Fruit fly (Drosophila melanogaster) whole organism, embryonic: ENCODE data around the gene CG6465.

ENCODE experiments used
- Blimp-1 ChIP-seq: fragments of 200-800 bp; sonication (Bioruptor generic); optimal IDR thresholded peaks from 3 replicates; lab custom pipeline; 2018; ENCODE audit warnings: missing biosample characterization, missing genetic modification characterization, mild to moderate bottlenecking, moderate library complexity, missing genetic modification reagents
- BtbVII ChIP-seq: fragments of 200-800 bp; sonication (Bioruptor generic); optimal IDR thresholded peaks from 3 replicates; lab custom pipeline; 2017; ENCODE audit warnings: missing biosample characterization, mild to moderate bottlenecking, missing genetic modification characterization
- CG12104 ChIP-seq: fragments of 200-800 bp; sonication (Bioruptor generic); optimal IDR thresholded peaks from 3 replicates; lab custom pipeline; 2016; ENCODE audit warnings: missing biosample characterization, missing genetic modification characterization
- CG12299 ChIP-seq: fragments of 200-800 bp; sonication (Bioruptor generic); optimal IDR thresholded peaks from 2 replicates; lab custom pipeline; 2018; ENCODE audit warnings: missing biosample characterization, mild to moderate bottlenecking, missing genetic modification characterization
- CG14441 ChIP-seq: fragments of 200-800 bp; sonication (Bioruptor generic); IDR thresholded peaks from 2 replicates; pipeline ENCODE4 v1.3.6; 2022; ENCODE audit warnings: missing biosample characterization, missing genetic modification characterization
- CG15011 ChIP-seq: fragments of 200-800 bp; sonication (Bioruptor generic); optimal IDR thresholded peaks from 3 replicates; lab custom pipeline; 2018; ENCODE audit warnings: missing biosample characterization, mild to moderate bottlenecking, missing genetic modification characterization
- CG15696 ChIP-seq: fragments of 200-800 bp; sonication (Bioruptor generic); optimal IDR thresholded peaks from 2 replicates; lab custom pipeline; 2019; ENCODE audit warnings: missing biosample characterization, mild to moderate bottlenecking, missing genetic modification characterization, moderate library complexity
- CG2199 ChIP-seq: fragments of 200-800 bp; sonication (Bioruptor generic); IDR thresholded peaks from 3 replicates; pipeline ENCODE4 v1.3.6; 2022; ENCODE audit warnings: missing biosample characterization, missing genetic modification characterization
- CG2678 ChIP-seq: fragments of 200-800 bp; sonication (Bioruptor generic); optimal IDR thresholded peaks from 3 replicates; lab custom pipeline; 2019; ENCODE audit warnings: missing biosample characterization, mild to moderate bottlenecking, missing genetic modification characterization, moderate library complexity
- CG2712 ChIP-seq: fragments of 200-800 bp; optimal IDR thresholded peaks from 3 replicates; lab custom pipeline; 2019; ENCODE audit warnings: missing biosample characterization, mild to moderate bottlenecking, missing genetic modification characterization, moderate library complexity
- CG30431 ChIP-seq: fragments of 200-800 bp; sonication (Bioruptor generic); optimal IDR thresholded peaks from 2 replicates; lab custom pipeline; 2017; ENCODE audit warnings: missing biosample characterization, missing genetic modification characterization
- CG32772 ChIP-seq: fragments of 200-800 bp; sonication (Bioruptor generic); IDR thresholded peaks from 2 replicates; pipeline ENCODE4 v1.3.6; 2022; ENCODE audit warnings: missing biosample characterization, missing genetic modification characterization
- CG3995 ChIP-seq: fragments of 200-800 bp; sonication (Bioruptor generic); optimal IDR thresholded peaks from 3 replicates; lab custom pipeline; 2016; ENCODE audit warnings: missing biosample characterization, missing genetic modification characterization
- CG4404 ChIP-seq: fragments of 200-800 bp; sonication (Bioruptor generic); IDR thresholded peaks from 2 replicates; pipeline ENCODE4 v1.3.6; 2022; ENCODE audit warnings: missing biosample characterization, missing genetic modification characterization
- CG4617 ChIP-seq: fragments of 200-800 bp; sonication (Bioruptor generic); optimal IDR thresholded peaks from 3 replicates; lab custom pipeline; 2016; ENCODE audit warnings: missing biosample characterization, missing genetic modification characterization, borderline replicate concordance
- CG7372 ChIP-seq: fragments of 200-800 bp; sonication (Bioruptor generic); IDR thresholded peaks from 2 replicates; pipeline ENCODE4 v1.3.6; 2022; ENCODE audit warnings: missing biosample characterization, missing genetic modification characterization
- CG8290 ChIP-seq, 3 experiments: fragments of 200-800 bp; sonication (Bioruptor generic); optimal IDR thresholded peaks; 2 replicates each; lab custom pipeline; 2016 to 2019; ENCODE audit warnings: missing biosample characterization in 3 of 3, missing genetic modification characterization in 3 of 3, mild to moderate bottlenecking in 2 of 3, moderate library complexity in 1 of 3
- CG8359 ChIP-seq: fragments of 200-800 bp; sonication (Bioruptor generic); optimal IDR thresholded peaks from 2 replicates; lab custom pipeline; 2017; ENCODE audit warnings: missing biosample characterization, mild to moderate bottlenecking, missing genetic modification characterization, borderline replicate concordance
- CG9932 ChIP-seq: fragments of 200-800 bp; sonication (Bioruptor generic); IDR thresholded peaks from 2 replicates; pipeline ENCODE4 v1.3.6; 2022; ENCODE audit warnings: missing biosample characterization, missing genetic modification characterization
- CoRest ChIP-seq: fragments of 200-800 bp; sonication (Bioruptor generic); optimal IDR thresholded peaks from 3 replicates; lab custom pipeline; 2018; ENCODE audit warnings: missing biosample characterization, mild to moderate bottlenecking, missing genetic modification characterization, moderate library complexity
- CrebB ChIP-seq: fragments of 200-800 bp; sonication (Bioruptor generic); optimal IDR thresholded peaks from 3 replicates; lab custom pipeline; 2018; ENCODE audit warnings: missing biosample characterization, mild to moderate bottlenecking, missing genetic modification characterization
- Deaf1 ChIP-seq: fragments of 200-800 bp; optimal IDR thresholded peaks from 3 replicates; lab custom pipeline; 2019; ENCODE audit warnings: missing biosample characterization, mild to moderate bottlenecking, missing genetic modification characterization, moderate library complexity
- Gsc ChIP-seq: fragments of 200-800 bp; sonication (Bioruptor generic); IDR thresholded peaks from 2 replicates; pipeline ENCODE4 v1.3.6; 2022; ENCODE audit warnings: missing biosample characterization, missing genetic modification characterization
- HLHmδ ChIP-seq: fragments of 200-800 bp; sonication (Bioruptor generic); optimal IDR thresholded peaks from 2 replicates; lab custom pipeline; 2018; ENCODE audit warnings: missing biosample characterization, mild to moderate bottlenecking, missing genetic modification characterization, moderate library complexity
- MTF-1 ChIP-seq: fragments of 200-800 bp; sonication (Bioruptor generic); optimal IDR thresholded peaks from 2 replicates; lab custom pipeline; 2018; ENCODE audit warnings: missing biosample characterization, mild to moderate bottlenecking, missing genetic modification characterization, borderline replicate concordance
- Med ChIP-seq: fragments of 200-800 bp; sonication (Bioruptor generic); peaks from one replicate; lab custom pipeline; 2016; ENCODE audit warnings: missing biosample characterization, missing genetic modification characterization, mild to moderate bottlenecking, inconsistent platforms, moderate library complexity
- Sox100B ChIP-seq: fragments of 200-800 bp; sonication (Bioruptor generic); optimal IDR thresholded peaks from 3 replicates; lab custom pipeline; 2018; ENCODE audit warnings: missing biosample characterization, mild to moderate bottlenecking, missing genetic modification characterization
- Spps ChIP-seq: fragments of 200-800 bp; sonication (Bioruptor generic); optimal IDR thresholded peaks from 2 replicates; lab custom pipeline; 2018; ENCODE audit warnings: missing biosample characterization, mild to moderate bottlenecking, missing genetic modification characterization
- TFAM ChIP-seq: fragments of 200-800 bp; sonication (Bioruptor generic); optimal IDR thresholded peaks from 2 replicates; lab custom pipeline; 2017; ENCODE audit warnings: missing biosample characterization, missing genetic modification characterization, inconsistent platforms
- abd-A ChIP-seq: fragments of 200-800 bp; sonication (Bioruptor generic); optimal IDR thresholded peaks from 3 replicates; lab custom pipeline; 2019; ENCODE audit warnings: missing biosample characterization, mild to moderate bottlenecking, missing genetic modification characterization, moderate library complexity
- ap ChIP-seq: fragments of 200-800 bp; sonication (Bioruptor generic); IDR thresholded peaks from 2 replicates; pipeline ENCODE4 v1.3.6; 2022; ENCODE audit warnings: missing biosample characterization, missing genetic modification characterization
- bowl ChIP-seq: fragments of 200-800 bp; sonication (Bioruptor generic); IDR thresholded peaks from 2 replicates; pipeline ENCODE4 v1.3.6; 2022; ENCODE audit warnings: missing biosample characterization, missing genetic modification characterization
- br ChIP-seq: fragments of >200 bp; optimal IDR thresholded peaks from 2 replicates; lab custom pipeline; 2017
- chinmo ChIP-seq: fragments of 200-800 bp; sonication (Bioruptor generic); IDR thresholded peaks from 4 replicates; pipeline ENCODE4 v1.3.6; 2022; ENCODE audit warnings: missing biosample characterization, missing genetic modification characterization; ENCODE audit not compliant: partially characterized antibody
- dysf ChIP-seq: fragments of 200-800 bp; sonication (Bioruptor generic); IDR thresholded peaks from 3 replicates; pipeline ENCODE4 v1.3.6; 2022; ENCODE audit warnings: missing biosample characterization, missing genetic modification characterization
- ewg ChIP-seq: fragments of 200-800 bp; sonication (Bioruptor generic); optimal IDR thresholded peaks from 3 replicates; lab custom pipeline; 2017; ENCODE audit warnings: mild to moderate bottlenecking, missing biosample characterization, missing genetic modification reagents, missing genetic modification characterization
- gfzf ChIP-seq: fragments of 200-800 bp; sonication (Bioruptor generic); optimal IDR thresholded peaks from 2 replicates; lab custom pipeline; 2016; ENCODE audit warnings: missing biosample characterization, mild to moderate bottlenecking, missing genetic modification characterization, moderate library complexity
- gsb-n ChIP-seq: fragments of 200-800 bp; sonication (Bioruptor generic); optimal IDR thresholded peaks from 3 replicates; lab custom pipeline; 2018; ENCODE audit warnings: missing biosample characterization, mild to moderate bottlenecking, missing genetic modification characterization
- insv ChIP-seq, 2 experiments: fragments of 200-800 bp; sonication (Bioruptor generic); optimal IDR thresholded peaks; 3 replicates each; lab custom pipeline; 2016 to 2018; ENCODE audit warnings: missing biosample characterization in 2 of 2, missing genetic modification characterization in 2 of 2
- lov ChIP-seq, 2 experiments: fragments of 200-800 bp in 1 of 2; fragments of >200 bp in 1 of 2; sonication (Bioruptor generic) in 1 of 2; IDR thresholded peaks in 1 of 2; optimal IDR thresholded peaks in 1 of 2; 2 replicates in 1 of 2; 3 replicates in 1 of 2; pipeline versions ENCODE4 v1.3.6 to Lab custom; 2017 to 2022; ENCODE audit warnings: missing biosample characterization in 1 of 2, missing genetic modification characterization in 1 of 2
- mld ChIP-seq: fragments of 200-800 bp; sonication (Bioruptor generic); IDR thresholded peaks from 3 replicates; pipeline ENCODE4 v1.3.6; 2022; ENCODE audit warnings: missing biosample characterization, missing genetic modification characterization; ENCODE audit not compliant: partially characterized antibody
- onecut ChIP-seq: fragments of 200-800 bp; sonication (Bioruptor generic); IDR thresholded peaks from 2 replicates; pipeline ENCODE4 v1.3.6; 2022; ENCODE audit warnings: missing biosample characterization, missing genetic modification characterization
- pzg ChIP-seq: fragments of 200-800 bp; sonication (Bioruptor generic); optimal IDR thresholded peaks from 3 replicates; lab custom pipeline; 2018; ENCODE audit warnings: missing biosample characterization, mild to moderate bottlenecking, missing genetic modification characterization, moderate library complexity
- ranshi ChIP-seq: fragments of 200-800 bp; sonication (Bioruptor generic); IDR thresholded peaks from 2 replicates; pipeline ENCODE4 v1.3.6; 2022; ENCODE audit warnings: missing biosample characterization, missing genetic modification characterization
- scrt ChIP-seq: fragments of 200-800 bp; sonication (Bioruptor generic); optimal IDR thresholded peaks from 2 replicates; lab custom pipeline; 2018; ENCODE audit warnings: missing biosample characterization, mild to moderate bottlenecking, missing genetic modification characterization, moderate library complexity
- sisA ChIP-seq: fragments of 200-800 bp; sonication (Bioruptor generic); IDR thresholded peaks from 2 replicates; pipeline ENCODE4 v1.3.6; 2022; ENCODE audit warnings: missing biosample characterization, missing genetic modification characterization
- z ChIP-seq: fragments of 200-800 bp; sonication (Bioruptor generic); IDR thresholded peaks from 3 replicates; pipeline ENCODE4 v1.3.6; 2022; ENCODE audit warnings: missing biosample characterization, missing genetic modification characterization
- zfh1 ChIP-seq: fragments of 200-800 bp; sonication (Bioruptor generic); IDR thresholded peaks from 3 replicates; pipeline ENCODE4 v1.3.6; 2022; ENCODE audit warnings: missing biosample characterization, missing genetic modification characterization

Gene CG6465

dm6 chr3R:10640552-10641266 lies 36.3 kb downstream of the CG6465 start:
- TF ChIP-seq gsb-n (tag; lab: Kevin White, UChicago) (no peak), bowl (GFP tag; lab: Robert Waterston, UW) (no peak), HLHmδ (GFP tag; lab: Kevin White, UChicago) (no peak), Spps (no peak), CG32772 (GFP tag; lab: Robert Waterston, UW) (no peak), sisA (0 out of 2 replicates have a peak, but pooled peaks have one; percentile 5), Blimp-1 (no peak), CG9932 (GFP tag; lab: Robert Waterston, UW) (0 out of 2 replicates have a peak, but pooled peaks have one; percentile 20), CG8359 (GFP tag; lab: Kevin White, UChicago) (no peak), abd-A (peak; percentile 84), TFAM (GFP tag; lab: Kevin White, UChicago) (no peak), CG14441 (no peak), insv (GFP tag; optimal IDR thresholded peaks at IDR 0.05; lab: Kevin White, UChicago) (no peak), mld (GFP tag; lab: Robert Waterston, UW) (no peak), CG15696 (no peak), pzg (GFP tag; lab: Kevin White, UChicago) (peak; percentile 5), CG7372 (GFP tag; lab: Robert Waterston, UW) (no peak), z (GFP tag; lab: Robert Waterston, UW) (no peak), scrt (GFP tag; lab: Kevin White, UChicago) (peak; percentile 46), Med (GFP tag; lab: Kevin White, UChicago) (peak; percentile 57), CG2199 (GFP tag; lab: Robert Waterston, UW) (no peak), br (lab: Kevin White, UChicago) (no peak), CG8290 (GFP tag; optimal IDR thresholded peaks at IDR 0.05; lab: Kevin White, UChicago) (no peak), CG8290 (tag; optimal IDR thresholded peaks at IDR 0.05; lab: Kevin White, UChicago) (no peak), CG3995 (GFP tag; lab: Kevin White, UChicago) (no peak), CG2712 (tag; lab: Kevin White, UChicago) (no peak), CG12299 (tag; lab: Kevin White, UChicago) (no peak), BtbVII (GFP tag; lab: Kevin White, UChicago) (no peak), CG4617 (GFP tag; lab: Kevin White, UChicago) (no peak), Gsc (GFP tag; lab: Robert Waterston, UW) (no peak), dysf (GFP tag; lab: Robert Waterston, UW) (0 out of 3 replicates have a peak, but pooled peaks have one; percentile 7), CoRest (tag; lab: Kevin White, UChicago) (no peak), ranshi (GFP tag; lab: Robert Waterston, UW) (0 out of 2 replicates have a peak, but pooled peaks have one; percentile 18), ewg (GFP tag; lab: Kevin White, UChicago) (peak; percentile 93), CrebB (tag; lab: Kevin White, UChicago) (no peak), CG15011 (GFP tag; lab: Kevin White, UChicago) (no peak), CG12104 (GFP tag; lab: Kevin White, UChicago) (no peak), chinmo (GFP tag; lab: Robert Waterston, UW) (peak; percentile 71; the same call in 1 of the 4 replicates), CG2678 (tag; lab: Kevin White, UChicago) (no peak), Deaf1 (peak; percentile 65), onecut (GFP tag; lab: Robert Waterston, UW) (peak; percentile 88), CG30431 (no peak), Sox100B (GFP tag; lab: Kevin White, UChicago) (no peak), zfh1 (GFP tag; lab: Robert Waterston, UW) (no peak), MTF-1 (no peak), gfzf (peak; percentile 20), ap (no peak), CG4404 (GFP tag; lab: Robert Waterston, UW) (0 out of 2 replicates have a peak, but pooled peaks have one; percentile 19), lov (optimal IDR thresholded peaks at IDR 0.05; lab: Kevin White, UChicago) (no peak), lov (GFP tag; IDR thresholded peaks at IDR 0.05; lab: Robert Waterston, UW) (0 out of 3 replicates have a peak, but pooled peaks have one; percentile 17)
